Worm (Caenorhabditis elegans): ENCODE results near the gene H12D21.11.

ce11 chrV:14899545-14899944, 16.2 kb upstream of the H12D21.11 start, which contains the start of gene H12D21.10:
- TF ChIP-seq ces-1 (GFP tag; optimal IDR thresholded peaks at IDR 0.05) (no peak), ztf-11 (tag; optimal IDR thresholded peaks at IDR 0.05) (no peak), duxl-1 (tag; optimal IDR thresholded peaks at IDR 0.05; ENCODE audit: poor library complexity) (no peak), dpl-1 (GFP tag; optimal IDR thresholded peaks at IDR 0.05) (no peak)
